Fruit fly (Drosophila melanogaster) whole organism, wandering third instar larva: ENCODE results near the gene PIG-U.

Source experiments
- Abd-B ChIP-seq: fragments of >200 bp; optimal IDR thresholded peaks from 2 replicates; lab custom pipeline; 2017; ENCODE audit warnings: missing biosample characterization, missing genetic modification characterization
- CG32264 ChIP-seq: fragments of 200-800 bp; sonication (Bioruptor generic); optimal IDR thresholded peaks from 2 replicates; lab custom pipeline; 2016; ENCODE audit warnings: missing biosample characterization, missing genetic modification characterization
- CG9705 ChIP-seq: fragments of 200-800 bp; sonication (Bioruptor generic); optimal IDR thresholded peaks from 2 replicates; lab custom pipeline; 2018; ENCODE audit warnings: missing biosample characterization, mild to moderate bottlenecking, missing genetic modification characterization
- Dif ChIP-seq: fragments of 200-275, 200-300 bp; sonication (Bioruptor generic); optimal IDR thresholded peaks from 2 replicates; lab custom pipeline; 2018; ENCODE audit warnings: missing biosample characterization, missing genetic modification characterization; ENCODE audit not compliant: partially characterized antibody
- GATAd ChIP-seq: sonication (Bioruptor generic); optimal IDR thresholded peaks from 2 replicates; lab custom pipeline; 2016; ENCODE audit warnings: missing biosample characterization, missing genetic modification characterization
- Hnf4 ChIP-seq: fragments of 200-800 bp; sonication (Bioruptor generic); optimal IDR thresholded peaks from 2 replicates; lab custom pipeline; 2016; ENCODE audit warnings: missing biosample characterization, mild to moderate bottlenecking, missing genetic modification characterization
- Hr83 ChIP-seq: fragments of 200-300 bp; sonication (Bioruptor generic); optimal IDR thresholded peaks from 2 replicates; lab custom pipeline; 2016; ENCODE audit warnings: missing biosample characterization, mild to moderate bottlenecking, missing genetic modification characterization, moderate library complexity; ENCODE audit not compliant: poor library complexity, severe bottlenecking
- Jra ChIP-seq: sonication (Bioruptor generic); optimal IDR thresholded peaks from 2 replicates; lab custom pipeline; 2016; ENCODE audit warnings: missing biosample characterization, missing genetic modification characterization
- Myc ChIP-seq: fragments of >200 bp; optimal IDR thresholded peaks from 2 replicates; lab custom pipeline; 2017
- N ChIP-seq: fragments of >200 bp; optimal IDR thresholded peaks from 2 replicates; lab custom pipeline; 2018; ENCODE audit warnings: missing biosample characterization, missing external identifiers, missing genetic modification characterization
- OdsH ChIP-seq: fragments of 200-800 bp; sonication (Bioruptor generic); optimal IDR thresholded peaks from 2 replicates; lab custom pipeline; 2016; ENCODE audit warnings: missing biosample characterization, mild to moderate bottlenecking, missing genetic modification characterization
- Rel ChIP-seq, 2 experiments: fragments of 200-800 bp; sonication (Bioruptor generic) in 1 of 2; optimal IDR thresholded peaks; 2 replicates in 1 of 2; 3 replicates in 1 of 2; lab custom pipeline; 2016 to 2019; ENCODE audit warnings: mild to moderate bottlenecking in 2 of 2, missing biosample characterization in 2 of 2, missing genetic modification characterization in 2 of 2, moderate library complexity in 1 of 2
- br ChIP-seq: fragments of 200-800 bp; sonication (Bioruptor generic); optimal IDR thresholded peaks from 2 replicates; lab custom pipeline; 2016; ENCODE audit warnings: missing biosample characterization, missing genetic modification characterization
- dl ChIP-seq, 2 experiments: fragments of 175-275, 200-275 bp in 1 of 2; fragments of 200-275 bp in 1 of 2; sonication (Bioruptor generic); optimal IDR thresholded peaks; lab custom pipeline; 2018; ENCODE audit warnings: mild to moderate bottlenecking in 2 of 2, missing biosample characterization in 2 of 2, missing genetic modification characterization in 2 of 2, moderate library complexity in 2 of 2; ENCODE audit not compliant: partially characterized antibody in 2 of 2, insufficient read depth in 1 of 2
- dmrt93B ChIP-seq: fragments of 200-800 bp; sonication (Bioruptor generic); optimal IDR thresholded peaks from 2 replicates; lab custom pipeline; 2018; ENCODE audit warnings: missing biosample characterization, mild to moderate bottlenecking, missing genetic modification characterization
- dsf ChIP-seq: sonication (Bioruptor generic); optimal IDR thresholded peaks from 2 replicates; lab custom pipeline; 2016; ENCODE audit warnings: missing biosample characterization, missing genetic modification characterization, borderline replicate concordance
- foxo ChIP-seq, 2 experiments: fragments of 200-800 bp; sonication (Bioruptor generic); optimal IDR thresholded peaks; 2 replicates in 1 of 2; 3 replicates in 1 of 2; lab custom pipeline; 2016 to 2017; ENCODE audit warnings: missing biosample characterization in 2 of 2, missing genetic modification characterization in 2 of 2
- fru ChIP-seq: fragments of 200-800 bp; sonication (Bioruptor generic); optimal IDR thresholded peaks from 3 replicates; lab custom pipeline; 2016; ENCODE audit warnings: missing biosample characterization, mild to moderate bottlenecking, missing genetic modification characterization
- h ChIP-seq: fragments of 200-800 bp; sonication (Bioruptor generic); optimal IDR thresholded peaks from 3 replicates; lab custom pipeline; 2016; ENCODE audit warnings: missing biosample characterization, mild to moderate bottlenecking, missing genetic modification characterization
- jim ChIP-seq: fragments of 175-275, 200-325 bp; sonication (Bioruptor generic); optimal IDR thresholded peaks from 2 replicates; lab custom pipeline; 2016; ENCODE audit warnings: missing biosample characterization, mild to moderate bottlenecking, missing genetic modification characterization
- pan ChIP-seq: fragments of >200 bp; optimal IDR thresholded peaks from 2 replicates; lab custom pipeline; 2017
- psq ChIP-seq: fragments of 200-800 bp; sonication (Bioruptor generic); optimal IDR thresholded peaks from 3 replicates; lab custom pipeline; 2017; ENCODE audit warnings: missing biosample characterization, mild to moderate bottlenecking, missing genetic modification characterization, moderate library complexity
- sage ChIP-seq: fragments of 200-800 bp; sonication (Bioruptor generic); optimal IDR thresholded peaks from 2 replicates; lab custom pipeline; 2016; ENCODE audit warnings: missing biosample characterization, mild to moderate bottlenecking, missing genetic modification characterization
- sv ChIP-seq: fragments of 200-800 bp; sonication (Bioruptor generic); optimal IDR thresholded peaks from 3 replicates; lab custom pipeline; 2016; ENCODE audit warnings: missing biosample characterization, missing genetic modification characterization
- tai ChIP-seq: sonication (Bioruptor generic); optimal IDR thresholded peaks from 2 replicates; lab custom pipeline; 2016; ENCODE audit warnings: missing biosample characterization, missing genetic modification characterization
- usp ChIP-seq: fragments of >200 bp; optimal IDR thresholded peaks from 2 replicates; lab custom pipeline; 2017; ENCODE audit warnings: missing biosample characterization, missing genetic modification characterization
- woc ChIP-seq: sonication (Bioruptor generic); optimal IDR thresholded peaks from 2 replicates; lab custom pipeline; 2016; ENCODE audit warnings: missing biosample characterization, mild to moderate bottlenecking, missing genetic modification characterization

PIG-U gene

DNA sequence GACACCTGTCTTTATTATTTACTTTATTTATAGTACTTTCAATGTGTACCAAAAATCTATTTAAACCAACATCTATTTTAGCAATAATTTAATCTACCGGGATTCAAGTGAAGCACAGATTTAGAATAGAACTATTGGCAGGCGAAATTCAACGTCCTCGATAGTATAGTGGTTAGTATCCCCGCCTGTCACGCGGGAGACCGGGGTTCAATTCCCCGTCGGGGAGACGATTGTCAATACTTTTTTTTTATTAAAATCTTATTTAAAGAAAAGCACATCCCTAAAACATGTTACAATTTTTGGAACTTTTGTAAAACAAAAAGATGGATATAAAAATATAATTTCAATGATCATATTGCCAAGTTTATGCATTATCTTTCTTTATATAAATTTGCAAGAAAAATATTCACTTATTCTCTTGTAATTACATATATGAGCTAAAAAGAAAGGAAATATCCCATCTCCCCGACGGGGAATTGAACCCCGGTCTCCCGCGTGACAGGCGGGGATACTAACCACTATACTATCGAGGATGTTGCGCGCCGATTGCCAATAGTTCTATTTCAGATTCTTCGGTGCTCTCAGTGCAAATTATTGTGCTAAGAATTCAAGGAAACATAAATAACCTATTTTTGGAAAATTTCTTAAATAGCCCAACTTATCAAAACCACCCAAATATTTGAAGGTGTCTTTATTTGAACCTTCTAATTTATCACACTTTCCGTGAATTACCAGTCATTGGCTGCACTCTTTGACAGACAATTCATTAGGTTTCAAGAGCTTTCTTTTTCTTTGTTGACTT lies 33.1 kb upstream of the PIG-U start, which contains the start of gene CG43796:
Gene CG43796, plus strand, starts transcription at position 752 of the 802 bp plus-strand sequence.
- TF ChIP-seq Rel (GFP tag; optimal IDR thresholded peaks at IDR 0.05; lab: Kevin White, UChicago) (no peak), Rel (tag; optimal IDR thresholded peaks at IDR 0.05; lab: Kevin White, UChicago) (peak; percentile 50), CG32264 (GFP tag; lab: Kevin White, UChicago) (no peak)
- TF ChIP-seq, all 38 proteins: peak for 1

DNA sequence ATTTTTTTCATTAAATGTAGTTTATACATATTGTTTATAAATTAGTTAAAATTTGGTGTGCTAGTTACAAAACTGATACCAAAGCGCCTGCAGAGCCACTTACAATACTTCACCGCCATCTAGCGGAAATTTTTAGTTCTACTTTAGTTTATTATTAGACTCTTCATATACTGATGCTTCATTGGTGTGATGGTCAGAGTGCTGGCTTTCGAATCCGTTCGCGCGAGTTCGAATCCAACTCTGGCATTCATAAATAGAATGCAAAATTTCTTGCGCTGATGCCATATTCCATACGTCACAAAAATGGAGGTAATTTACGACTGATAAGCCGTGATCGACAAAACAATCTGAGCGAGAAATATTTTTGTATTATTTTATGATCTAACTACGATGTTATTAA lies 29.3 kb upstream of the PIG-U start:
- no peak for TF ChIP-seq usp
- TF ChIP-seq Hnf4 (GFP tag; lab: Kevin White, UChicago), result peak; percentile 45
- peak; percentile 7 for TF ChIP-seq OdsH (GFP tag; lab: Kevin White, UChicago)
- no peak for TF ChIP-seq foxo (GFP tag; optimal IDR thresholded peaks at IDR 0.05; lab: Kevin White, UChicago)
- TF ChIP-seq Abd-B (GFP tag; lab: Kevin White, UChicago), result no peak
- TF ChIP-seq jim (GFP tag; lab: Kevin White, UChicago), result peak; percentile 2
- no peak for TF ChIP-seq br (GFP tag; lab: Kevin White, UChicago)
- no peak for TF ChIP-seq sage (GFP tag; lab: Kevin White, UChicago)
- no peak for TF ChIP-seq dl (GFP tag; optimal IDR thresholded peaks at IDR 0.05; lab: Kevin White, UChicago; ENCODE audit: insufficient read depth in 1 of 2, partially characterized antibody in 2 of 2)
- no peak for TF ChIP-seq Dif (GFP tag; lab: Kevin White, UChicago)

DNA sequence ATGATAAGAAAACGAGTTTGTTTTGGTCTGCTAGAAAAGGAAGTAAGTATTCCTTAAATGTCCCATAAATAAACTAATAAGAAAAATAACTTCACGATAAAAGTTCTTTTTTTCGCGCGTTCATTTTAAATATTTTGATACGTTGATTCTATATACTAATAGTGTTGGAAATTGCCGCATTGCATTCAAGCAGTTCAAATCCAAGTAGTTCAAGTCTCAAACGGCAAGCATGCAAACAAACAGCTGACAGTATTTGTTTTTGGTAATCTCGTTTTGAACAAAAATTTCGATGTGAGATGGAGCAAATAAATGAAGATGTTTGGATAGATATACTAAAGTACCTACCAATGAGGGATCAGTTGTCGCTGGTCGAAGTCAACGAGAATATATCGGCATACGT lies 26.2 kb upstream of the PIG-U start, which contains the start of gene CG13088:
Gene CG13088, plus strand, starts transcription at position 247 of the 400 bp plus-strand sequence.
- TF ChIP-seq N (peak; percentile 39), Jra (GFP tag; lab: Kevin White, UChicago) (peak; percentile 22), sv (GFP tag; lab: Kevin White, UChicago) (no peak), CG32264 (GFP tag; lab: Kevin White, UChicago) (peak; percentile 4), usp (no peak), Hnf4 (GFP tag; lab: Kevin White, UChicago) (peak; percentile 67), Hr83 (GFP tag; lab: Kevin White, UChicago) (peak; percentile 74), dl (GFP tag; optimal IDR thresholded peaks at IDR 0.05; lab: Kevin White, UChicago; ENCODE audit: insufficient read depth in 1 of 2, partially characterized antibody in 2 of 2) (no peak), fru (GFP tag; lab: Kevin White, UChicago) (peak; percentile 14), br (GFP tag; lab: Kevin White, UChicago) (peak; percentile 4), sage (GFP tag; lab: Kevin White, UChicago) (no peak), GATAd (no peak), CG9705 (GFP tag; lab: Kevin White, UChicago) (no peak), Dif (GFP tag; lab: Kevin White, UChicago) (peak; percentile 28), h (GFP tag; lab: Kevin White, UChicago) (peak; percentile 56), dsf (GFP tag; lab: Kevin White, UChicago) (peak; percentile 56), woc (no peak), tai (no peak)
- TF ChIP-seq, all 38 proteins: peak for 10

DNA sequence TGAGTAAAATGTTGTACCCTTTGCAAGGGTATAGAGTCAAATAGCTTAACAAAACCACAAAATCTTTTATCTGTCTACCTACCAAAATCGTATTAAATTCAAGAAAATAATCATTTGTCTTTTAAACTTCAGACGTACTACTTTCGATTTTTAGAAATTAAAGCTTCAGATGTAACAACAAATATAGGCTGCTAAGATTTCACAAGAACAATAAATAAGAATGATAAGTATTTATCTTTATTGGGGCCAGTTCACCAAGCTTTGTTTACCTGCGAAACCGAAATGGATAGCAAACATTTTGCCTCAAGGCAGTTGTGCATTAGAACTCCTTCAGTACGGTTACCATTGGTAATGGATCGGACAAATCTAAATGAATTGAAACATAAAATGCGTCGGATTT lies 24.5 kb upstream of the PIG-U start, which contains the start of gene CG43400:
Gene CG43400, plus strand, starts transcription at position 301 of the 400 bp plus-strand sequence.
- TF ChIP-seq psq (GFP tag; lab: Kevin White, UChicago), result no peak
- TF ChIP-seq pan (lab: Kevin White, UChicago), result no peak
- TF ChIP-seq Abd-B (GFP tag; lab: Kevin White, UChicago), result no peak
- TF ChIP-seq tai, result no peak
- TF ChIP-seq h (GFP tag; lab: Kevin White, UChicago), result no peak
- no peak for TF ChIP-seq dmrt93B

DNA sequence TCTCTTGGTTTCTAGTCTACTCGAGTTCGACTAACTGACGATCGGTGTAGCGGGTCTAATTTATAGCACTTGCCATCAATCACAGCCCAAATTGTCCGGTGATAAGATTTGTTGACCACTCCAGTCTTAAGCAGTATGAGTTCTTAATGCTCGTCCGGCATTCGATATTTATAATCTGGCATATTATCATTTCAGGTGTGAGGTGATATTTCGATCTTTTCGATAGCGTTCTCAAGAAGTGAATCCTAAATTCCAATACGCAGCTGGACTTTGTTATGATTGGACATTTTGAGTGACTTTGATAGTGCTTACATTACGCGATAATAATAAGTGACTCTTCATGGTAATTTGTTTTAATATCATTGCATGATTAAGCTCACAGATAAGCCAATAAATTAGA lies 18.6 kb upstream of the PIG-U start, which contains the start of gene Bace:
Gene Bace, minus strand, starts transcription at position 39 of the 400 bp plus-strand sequence.
- TF ChIP-seq Myc (lab: Kevin White, UChicago), result no peak
- no peak for TF ChIP-seq foxo (GFP tag; optimal IDR thresholded peaks at IDR 0.05; lab: Kevin White, UChicago)
